Fruit fly (Drosophila melanogaster): ENCODE results near the gene CG31642.

DNA sequence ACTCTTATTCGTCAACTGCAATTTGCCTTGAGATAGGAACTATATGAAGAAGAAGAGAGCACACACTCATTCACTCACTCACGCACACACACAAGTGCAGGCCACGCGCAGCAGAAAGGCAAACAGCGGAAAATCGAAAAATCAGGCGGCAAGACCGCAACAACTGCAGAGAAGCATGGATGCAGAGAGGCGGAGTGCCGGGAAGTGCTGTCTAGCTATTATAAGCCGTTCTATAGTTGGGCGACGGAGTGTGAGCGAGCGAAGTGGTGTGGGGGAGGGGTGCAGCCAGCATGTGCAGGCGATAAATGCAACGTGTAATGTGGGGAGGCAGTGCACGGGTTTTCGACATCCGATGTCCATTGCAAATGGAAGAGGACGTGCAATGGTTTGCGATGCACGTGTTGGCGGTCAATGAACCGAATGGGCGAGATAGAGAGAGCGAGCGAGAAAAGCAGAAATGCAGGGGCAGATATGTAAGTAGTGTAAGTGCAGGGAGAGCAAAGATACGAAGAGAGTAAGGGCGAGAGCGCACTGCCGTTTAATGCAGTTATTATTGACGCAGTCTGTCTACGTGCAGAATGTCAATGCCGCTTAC, 39.5 kb upstream of the CG31642 start:
- peak; percentile 71 for TF ChIP-seq fkh (GFP tag; optimal IDR thresholded peaks at IDR 0.05)
- no peak for TF ChIP-seq spab (GFP tag; optimal IDR thresholded peaks at IDR 0.05)
- TF ChIP-seq Eip78C (GFP tag), result peak; percentile 88
- TF ChIP-seq Hr4 (GFP tag; optimal IDR thresholded peaks at IDR 0.05), result no peak
- no peak for TF ChIP-seq CG8319 (GFP tag; optimal IDR thresholded peaks at IDR 0.05)
- TF ChIP-seq CG4318 (GFP tag; optimal IDR thresholded peaks at IDR 0.05), result no peak
- TF ChIP-seq lz (GFP tag; optimal IDR thresholded peaks at IDR 0.05), result no peak
- no peak for TF ChIP-seq acj6 (GFP tag; optimal IDR thresholded peaks at IDR 0.05)
- TF ChIP-seq ss (GFP tag; optimal IDR thresholded peaks at IDR 0.05), result peak; percentile 63 to 72
- TF ChIP-seq CG15336 (GFP tag; IDR thresholded peaks at IDR 0.05), result peak; percentile 38; the same call in 1 of the 2 replicates
- no peak for TF ChIP-seq CG3032 (tag; optimal IDR thresholded peaks at IDR 0.05)
- no peak for TF ChIP-seq Hr39 (GFP tag; optimal IDR thresholded peaks at IDR 0.05)

All from whole organism, prepupa.